Fruit fly (Drosophila melanogaster) whole organism, wandering third instar larva: ENCODE measurements around the gene mad2.

Source experiments
- Abd-B ChIP-seq: fragments of >200 bp; optimal IDR thresholded peaks from 2 replicates; lab custom pipeline; 2017; ENCODE audit warnings: missing biosample characterization, missing genetic modification characterization
- CG32264 ChIP-seq: fragments of 200-800 bp; sonication (Bioruptor generic); optimal IDR thresholded peaks from 2 replicates; lab custom pipeline; 2016; ENCODE audit warnings: missing biosample characterization, missing genetic modification characterization
- CG9705 ChIP-seq: fragments of 200-800 bp; sonication (Bioruptor generic); optimal IDR thresholded peaks from 2 replicates; lab custom pipeline; 2018; ENCODE audit warnings: missing biosample characterization, mild to moderate bottlenecking, missing genetic modification characterization
- Dfd ChIP-seq: fragments of >200 bp; optimal IDR thresholded peaks from 2 replicates; lab custom pipeline; 2017; ENCODE audit warnings: missing biosample characterization, missing genetic modification characterization
- Dif ChIP-seq: fragments of 200-275, 200-300 bp; sonication (Bioruptor generic); optimal IDR thresholded peaks from 2 replicates; lab custom pipeline; 2018; ENCODE audit warnings: missing biosample characterization, missing genetic modification characterization; ENCODE audit not compliant: partially characterized antibody
- GATAd ChIP-seq: sonication (Bioruptor generic); optimal IDR thresholded peaks from 2 replicates; lab custom pipeline; 2016; ENCODE audit warnings: missing biosample characterization, missing genetic modification characterization
- HLH106 ChIP-seq: fragments of 200-800 bp; optimal IDR thresholded peaks from 3 replicates; lab custom pipeline; 2019; ENCODE audit warnings: missing biosample characterization, mild to moderate bottlenecking, missing genetic modification characterization, moderate library complexity
- Hnf4 ChIP-seq: fragments of 200-800 bp; sonication (Bioruptor generic); optimal IDR thresholded peaks from 2 replicates; lab custom pipeline; 2016; ENCODE audit warnings: missing biosample characterization, mild to moderate bottlenecking, missing genetic modification characterization
- Hr78 ChIP-seq: fragments of >200 bp; optimal IDR thresholded peaks from 2 replicates; lab custom pipeline; 2017; ENCODE audit warnings: missing biosample characterization, missing genetic modification characterization
- Hr83 ChIP-seq: fragments of 200-300 bp; sonication (Bioruptor generic); optimal IDR thresholded peaks from 2 replicates; lab custom pipeline; 2016; ENCODE audit warnings: missing biosample characterization, mild to moderate bottlenecking, missing genetic modification characterization, moderate library complexity; ENCODE audit not compliant: poor library complexity, severe bottlenecking
- Jra ChIP-seq: sonication (Bioruptor generic); optimal IDR thresholded peaks from 2 replicates; lab custom pipeline; 2016; ENCODE audit warnings: missing biosample characterization, missing genetic modification characterization
- Myc ChIP-seq: fragments of >200 bp; optimal IDR thresholded peaks from 2 replicates; lab custom pipeline; 2017
- N ChIP-seq: fragments of >200 bp; optimal IDR thresholded peaks from 2 replicates; lab custom pipeline; 2018; ENCODE audit warnings: missing biosample characterization, missing external identifiers, missing genetic modification characterization
- OdsH ChIP-seq: fragments of 200-800 bp; sonication (Bioruptor generic); optimal IDR thresholded peaks from 2 replicates; lab custom pipeline; 2016; ENCODE audit warnings: missing biosample characterization, mild to moderate bottlenecking, missing genetic modification characterization
- Rel ChIP-seq, 2 experiments: fragments of 200-800 bp; sonication (Bioruptor generic) in 1 of 2; optimal IDR thresholded peaks; 2 replicates in 1 of 2; 3 replicates in 1 of 2; lab custom pipeline; 2016 to 2019; ENCODE audit warnings: mild to moderate bottlenecking in 2 of 2, missing biosample characterization in 2 of 2, missing genetic modification characterization in 2 of 2, moderate library complexity in 1 of 2
- Sp1 ChIP-seq: fragments of 200-800 bp; sonication (Bioruptor generic); optimal IDR thresholded peaks from 3 replicates; lab custom pipeline; 2019; ENCODE audit warnings: missing biosample characterization, mild to moderate bottlenecking, missing genetic modification characterization, moderate library complexity
- Vsx2 ChIP-seq: fragments of 200-300, 225-300 bp; sonication (Bioruptor generic); optimal IDR thresholded peaks from 2 replicates; lab custom pipeline; 2018; ENCODE audit warnings: missing biosample characterization, missing genetic modification characterization; ENCODE audit not compliant: partially characterized antibody
- br ChIP-seq: fragments of 200-800 bp; sonication (Bioruptor generic); optimal IDR thresholded peaks from 2 replicates; lab custom pipeline; 2016; ENCODE audit warnings: missing biosample characterization, missing genetic modification characterization
- brk ChIP-seq: fragments of 200-800 bp; sonication (Bioruptor generic); optimal IDR thresholded peaks from 2 replicates; lab custom pipeline; 2016; ENCODE audit warnings: missing biosample characterization, mild to moderate bottlenecking, missing genetic modification characterization
- dl ChIP-seq, 2 experiments: fragments of 175-275, 200-275 bp in 1 of 2; fragments of 200-275 bp in 1 of 2; sonication (Bioruptor generic); optimal IDR thresholded peaks; lab custom pipeline; 2018; ENCODE audit warnings: mild to moderate bottlenecking in 2 of 2, missing biosample characterization in 2 of 2, missing genetic modification characterization in 2 of 2, moderate library complexity in 2 of 2; ENCODE audit not compliant: partially characterized antibody in 2 of 2, insufficient read depth in 1 of 2
- dmrt93B ChIP-seq: fragments of 200-800 bp; sonication (Bioruptor generic); optimal IDR thresholded peaks from 2 replicates; lab custom pipeline; 2018; ENCODE audit warnings: missing biosample characterization, mild to moderate bottlenecking, missing genetic modification characterization
- dsf ChIP-seq: sonication (Bioruptor generic); optimal IDR thresholded peaks from 2 replicates; lab custom pipeline; 2016; ENCODE audit warnings: missing biosample characterization, missing genetic modification characterization, borderline replicate concordance
- ey ChIP-seq: fragments of 200-800 bp; sonication (Bioruptor generic); optimal IDR thresholded peaks from 2 replicates; lab custom pipeline; 2016; ENCODE audit warnings: missing biosample characterization, missing genetic modification characterization
- foxo ChIP-seq, 2 experiments: fragments of 200-800 bp; sonication (Bioruptor generic); optimal IDR thresholded peaks; 2 replicates in 1 of 2; 3 replicates in 1 of 2; lab custom pipeline; 2016 to 2017; ENCODE audit warnings: missing biosample characterization in 2 of 2, missing genetic modification characterization in 2 of 2
- fru ChIP-seq: fragments of 200-800 bp; sonication (Bioruptor generic); optimal IDR thresholded peaks from 3 replicates; lab custom pipeline; 2016; ENCODE audit warnings: missing biosample characterization, mild to moderate bottlenecking, missing genetic modification characterization
- h ChIP-seq: fragments of 200-800 bp; sonication (Bioruptor generic); optimal IDR thresholded peaks from 3 replicates; lab custom pipeline; 2016; ENCODE audit warnings: missing biosample characterization, mild to moderate bottlenecking, missing genetic modification characterization
- jim ChIP-seq: fragments of 175-275, 200-325 bp; sonication (Bioruptor generic); optimal IDR thresholded peaks from 2 replicates; lab custom pipeline; 2016; ENCODE audit warnings: missing biosample characterization, mild to moderate bottlenecking, missing genetic modification characterization
- lola ChIP-seq: fragments of >200 bp; optimal IDR thresholded peaks from 2 replicates; lab custom pipeline; 2017; ENCODE audit warnings: missing biosample characterization, missing genetic modification characterization
- rgr ChIP-seq: fragments of 200-800 bp; sonication (Bioruptor generic); optimal IDR thresholded peaks from 3 replicates; lab custom pipeline; 2016; ENCODE audit warnings: missing biosample characterization, mild to moderate bottlenecking, missing genetic modification characterization
- sv ChIP-seq: fragments of 200-800 bp; sonication (Bioruptor generic); optimal IDR thresholded peaks from 3 replicates; lab custom pipeline; 2016; ENCODE audit warnings: missing biosample characterization, missing genetic modification characterization
- tai ChIP-seq: sonication (Bioruptor generic); optimal IDR thresholded peaks from 2 replicates; lab custom pipeline; 2016; ENCODE audit warnings: missing biosample characterization, missing genetic modification characterization
- woc ChIP-seq: sonication (Bioruptor generic); optimal IDR thresholded peaks from 2 replicates; lab custom pipeline; 2016; ENCODE audit warnings: missing biosample characterization, mild to moderate bottlenecking, missing genetic modification characterization

mad2 gene

dm6 chr3L:5820039-5820438 is 7.1 kb upstream of the mad2 start:
- peak; percentile 10 for TF ChIP-seq Sp1 (GFP tag; lab: Kevin White, UChicago)
- TF ChIP-seq woc (GFP tag; lab: Kevin White, UChicago): no peak
- TF ChIP-seq rgr (GFP tag; lab: Kevin White, UChicago): peak; percentile 45
- no peak for TF ChIP-seq sv (GFP tag; lab: Kevin White, UChicago)
- no peak for TF ChIP-seq Myc
- no peak for TF ChIP-seq Hnf4 (GFP tag; lab: Kevin White, UChicago)
- no peak for TF ChIP-seq Jra (GFP tag; lab: Kevin White, UChicago)
- TF ChIP-seq OdsH (GFP tag; lab: Kevin White, UChicago): no peak
- no peak for TF ChIP-seq Dfd (GFP tag; lab: Kevin White, UChicago)
- TF ChIP-seq Abd-B: no peak
- no peak for TF ChIP-seq br
- no peak for TF ChIP-seq lola (GFP tag; lab: Kevin White, UChicago)
- peak; percentile 7 for TF ChIP-seq fru (GFP tag; lab: Kevin White, UChicago)
- no peak for TF ChIP-seq Hr78 (GFP tag; lab: Kevin White, UChicago)
- no peak for TF ChIP-seq Vsx2 (GFP tag; lab: Kevin White, UChicago)
- no peak for TF ChIP-seq GATAd
- no peak for TF ChIP-seq jim
- no peak for TF ChIP-seq Rel (GFP tag; optimal IDR thresholded peaks at IDR 0.05; lab: Kevin White, UChicago)
- no peak for TF ChIP-seq Rel (tag; optimal IDR thresholded peaks at IDR 0.05; lab: Kevin White, UChicago)
- TF ChIP-seq dsf (GFP tag; lab: Kevin White, UChicago): no peak
- no peak for TF ChIP-seq Dif
- TF ChIP-seq h (GFP tag; lab: Kevin White, UChicago): peak; percentile 8
- peak; percentile 15 for TF ChIP-seq ey (GFP tag; lab: Kevin White, UChicago)
- TF ChIP-seq N (GFP tag; lab: Kevin White, UChicago): no peak
- TF ChIP-seq brk (GFP tag; lab: Kevin White, UChicago): no peak
- TF ChIP-seq Hr83 (GFP tag; lab: Kevin White, UChicago): no peak
- no peak for TF ChIP-seq HLH106 (tag; lab: Kevin White, UChicago)
- TF ChIP-seq foxo (GFP tag; optimal IDR thresholded peaks at IDR 0.05; lab: Kevin White, UChicago): peak in 1 of 2 experiments; percentile 35

DNA sequence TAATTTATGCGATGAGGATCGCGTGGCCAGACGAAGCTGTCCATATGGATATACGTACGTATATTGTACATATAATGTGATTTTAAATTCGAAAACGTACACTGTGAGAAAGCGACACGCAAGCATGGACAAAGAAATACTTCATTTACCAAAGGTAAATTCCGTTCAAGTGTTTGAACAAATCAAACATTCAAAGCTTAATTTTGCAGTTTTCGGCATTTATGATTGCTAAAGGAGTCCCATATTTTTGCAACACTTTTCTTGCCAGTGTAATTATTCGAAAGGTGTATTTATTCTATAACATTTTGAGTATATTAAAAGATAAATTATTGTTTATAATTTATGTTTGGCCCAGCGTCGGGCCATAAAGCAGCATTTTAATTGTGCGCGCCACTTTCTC is 6.4 kb upstream of the mad2 start:
- no peak for TF ChIP-seq Myc
- peak; percentile 24 for TF ChIP-seq CG32264 (GFP tag; lab: Kevin White, UChicago)
- TF ChIP-seq fru (GFP tag; lab: Kevin White, UChicago): peak; percentile 28
- peak in 1 of 2 experiments; percentile 63 for TF ChIP-seq foxo (GFP tag; optimal IDR thresholded peaks at IDR 0.05; lab: Kevin White, UChicago)
- no peak for TF ChIP-seq br
- no peak for TF ChIP-seq dsf (GFP tag; lab: Kevin White, UChicago)
- TF ChIP-seq rgr (GFP tag; lab: Kevin White, UChicago): peak; percentile 61
- peak; percentile 29 for TF ChIP-seq Sp1 (GFP tag; lab: Kevin White, UChicago)
- peak; percentile 16 for TF ChIP-seq Hnf4 (GFP tag; lab: Kevin White, UChicago)
- peak; percentile 38 for TF ChIP-seq dmrt93B
- TF ChIP-seq ey (GFP tag; lab: Kevin White, UChicago): peak; percentile 51
- TF ChIP-seq OdsH (GFP tag; lab: Kevin White, UChicago): peak; percentile 59
- TF ChIP-seq h (GFP tag; lab: Kevin White, UChicago): peak; percentile 62
- no peak for TF ChIP-seq GATAd
- peak; percentile 72 for TF ChIP-seq HLH106 (tag; lab: Kevin White, UChicago)
- peak; percentile 18 for TF ChIP-seq sv (GFP tag; lab: Kevin White, UChicago)

dm6 chr3L:5817177-5817576 is 4.3 kb upstream of the mad2 start:
- TF ChIP-seq dl (GFP tag; optimal IDR thresholded peaks at IDR 0.05; lab: Kevin White, UChicago; ENCODE audit: insufficient read depth in 1 of 2, partially characterized antibody in 2 of 2): no peak
- no peak for TF ChIP-seq foxo (GFP tag; optimal IDR thresholded peaks at IDR 0.05; lab: Kevin White, UChicago)
- no peak for TF ChIP-seq br
- TF ChIP-seq Hr83 (GFP tag; lab: Kevin White, UChicago): no peak
- no peak for TF ChIP-seq OdsH (GFP tag; lab: Kevin White, UChicago)
- TF ChIP-seq ey (GFP tag; lab: Kevin White, UChicago): no peak
- TF ChIP-seq Abd-B: no peak
- no peak for TF ChIP-seq HLH106 (tag; lab: Kevin White, UChicago)
- TF ChIP-seq CG9705 (GFP tag; lab: Kevin White, UChicago): no peak
- TF ChIP-seq tai (GFP tag; lab: Kevin White, UChicago): no peak
